Fruit fly (Drosophila melanogaster): ENCODE results near the gene CG9951.

Gene CG9951

DNA sequence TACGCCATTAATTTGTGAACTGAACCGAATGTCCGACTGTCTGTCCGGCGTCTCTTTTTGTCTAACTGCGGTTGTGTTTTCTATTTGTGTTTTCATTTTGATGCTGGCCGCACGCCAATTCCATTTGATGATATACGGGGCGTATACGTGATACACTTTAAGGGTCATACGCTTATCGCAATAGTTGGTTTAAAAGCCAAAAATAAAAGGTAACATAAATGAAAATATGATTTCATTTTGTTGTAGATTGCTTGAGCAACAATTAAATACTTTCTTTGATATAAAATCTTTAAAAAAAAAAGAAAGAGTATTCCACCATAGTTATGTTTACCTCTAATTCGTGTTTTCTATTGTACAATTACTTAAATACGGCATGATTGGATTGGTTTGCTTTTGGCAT, 22.1 kb downstream of the CG9951 start:
- no peak for TF ChIP-seq h (optimal IDR thresholded peaks at IDR 0.05)
- no peak for TF ChIP-seq Sin3A (optimal IDR thresholded peaks at IDR 0.05)
- TF ChIP-seq insv (optimal IDR thresholded peaks at IDR 0.05), result no peak
- no peak for TF ChIP-seq Myc (optimal IDR thresholded peaks at IDR 0.05)
- TF ChIP-seq psq (optimal IDR thresholded peaks at IDR 0.05), result no peak
- TF ChIP-seq ttk (optimal IDR thresholded peaks at IDR 0.05), result no peak

- TF ChIP-seq Myc (optimal IDR thresholded peaks at IDR 0.05), result no peak
- no peak for TF ChIP-seq Sin3A (optimal IDR thresholded peaks at IDR 0.05)
- TF ChIP-seq ttk (optimal IDR thresholded peaks at IDR 0.05), result no peak
- TF ChIP-seq psq (optimal IDR thresholded peaks at IDR 0.05), result no peak
- TF ChIP-seq h (optimal IDR thresholded peaks at IDR 0.05), result no peak
- no peak for TF ChIP-seq insv (optimal IDR thresholded peaks at IDR 0.05)
Measured at dm6 chr3L:16886179-16886930, 23.4 kb downstream of the CG9951 start.

dm6 chr3L:16887272-16887671, 24.3 kb downstream of the CG9951 start:
- no peak for TF ChIP-seq Myc (optimal IDR thresholded peaks at IDR 0.05)
- no peak for TF ChIP-seq psq (optimal IDR thresholded peaks at IDR 0.05)
- no peak for TF ChIP-seq insv (optimal IDR thresholded peaks at IDR 0.05)
- TF ChIP-seq h (optimal IDR thresholded peaks at IDR 0.05), result no peak
- TF ChIP-seq ttk (optimal IDR thresholded peaks at IDR 0.05), result no peak
- TF ChIP-seq Sin3A (optimal IDR thresholded peaks at IDR 0.05), result no peak

DNA sequence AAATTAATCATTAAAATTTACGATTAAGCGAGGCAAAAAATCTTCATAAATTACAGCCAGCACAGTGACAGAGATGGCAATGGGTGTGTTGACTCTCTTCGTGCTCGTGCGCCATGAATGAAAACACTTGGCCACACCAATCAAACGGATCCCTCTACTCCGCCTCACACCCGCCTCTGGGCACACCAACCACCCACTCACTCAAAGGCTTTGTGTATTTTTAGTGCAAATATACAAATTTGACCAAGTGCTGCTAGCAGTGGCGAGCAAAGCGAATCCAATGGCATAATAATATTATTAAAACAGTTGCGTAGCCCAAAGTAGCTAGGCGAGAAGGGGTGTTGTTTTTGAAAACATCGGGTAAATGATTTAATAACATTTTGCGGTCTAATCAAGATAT, 26.6 kb downstream of the CG9951 start:
- TF ChIP-seq h (optimal IDR thresholded peaks at IDR 0.05), result no peak
- TF ChIP-seq ttk (optimal IDR thresholded peaks at IDR 0.05), result no peak
- no peak for TF ChIP-seq Myc (optimal IDR thresholded peaks at IDR 0.05)
- no peak for TF ChIP-seq insv (optimal IDR thresholded peaks at IDR 0.05)
- TF ChIP-seq psq (optimal IDR thresholded peaks at IDR 0.05), result no peak
- no peak for TF ChIP-seq Sin3A (optimal IDR thresholded peaks at IDR 0.05)

DNA sequence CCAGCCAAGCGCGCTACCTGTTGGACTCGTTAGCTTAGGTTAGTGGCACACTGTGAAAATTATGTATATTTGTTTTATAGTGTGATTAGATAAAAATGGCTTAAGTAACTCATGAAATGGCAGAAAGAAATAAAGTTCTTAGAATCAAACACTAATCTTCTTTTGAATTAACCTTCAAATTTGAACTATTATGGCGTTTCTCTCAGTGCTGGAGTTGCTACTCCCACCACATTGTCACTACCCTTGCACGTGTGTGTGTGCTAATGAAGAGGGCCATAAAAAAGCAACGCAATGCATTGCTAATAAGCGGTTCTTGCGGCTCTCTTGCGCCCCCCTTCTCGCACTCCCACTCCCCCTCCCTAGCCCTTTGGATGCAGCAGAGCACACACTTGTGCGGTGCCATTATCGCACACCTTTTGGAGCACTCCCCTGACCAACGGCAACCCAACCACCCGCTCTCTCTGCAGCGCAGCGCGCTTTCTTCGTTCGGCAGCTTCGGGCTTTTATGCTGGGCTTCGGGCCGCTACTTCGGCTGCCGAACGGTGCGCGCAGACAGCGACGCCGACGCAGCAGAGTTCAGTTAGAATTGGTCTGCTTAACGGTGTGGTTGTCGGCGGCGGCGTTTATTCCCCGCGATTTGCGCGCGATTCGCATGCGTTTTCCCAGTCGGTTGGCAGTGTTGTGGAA, 27.8 kb downstream of the CG9951 start:
- TF ChIP-seq insv (optimal IDR thresholded peaks at IDR 0.05) (no peak), Sin3A (optimal IDR thresholded peaks at IDR 0.05) (no peak), ttk (optimal IDR thresholded peaks at IDR 0.05) (no peak), Myc (optimal IDR thresholded peaks at IDR 0.05) (no peak)

DNA sequence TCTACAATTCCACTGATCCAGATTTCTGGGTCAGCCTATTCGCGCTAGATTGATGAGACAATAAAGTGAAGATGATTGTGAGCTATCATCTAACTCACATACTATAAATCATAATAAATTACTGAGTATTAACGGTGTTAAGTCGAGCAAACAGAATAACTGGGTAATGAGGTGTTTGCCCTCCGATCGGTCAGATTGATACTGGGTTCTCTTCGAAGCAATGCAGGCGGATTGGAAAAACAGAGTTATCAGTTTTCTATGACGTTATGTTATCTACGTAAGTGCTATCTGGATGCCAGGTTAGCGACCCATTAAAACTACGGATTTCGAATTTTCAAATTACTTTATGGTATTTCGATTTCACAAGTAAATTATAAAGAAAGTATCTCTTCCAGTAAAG, 28.9 kb downstream of the CG9951 start:
- TF ChIP-seq h (optimal IDR thresholded peaks at IDR 0.05) (no peak), ttk (optimal IDR thresholded peaks at IDR 0.05) (no peak), Myc (optimal IDR thresholded peaks at IDR 0.05) (no peak), insv (optimal IDR thresholded peaks at IDR 0.05) (no peak), psq (optimal IDR thresholded peaks at IDR 0.05) (no peak), Sin3A (optimal IDR thresholded peaks at IDR 0.05) (no peak)

DNA sequence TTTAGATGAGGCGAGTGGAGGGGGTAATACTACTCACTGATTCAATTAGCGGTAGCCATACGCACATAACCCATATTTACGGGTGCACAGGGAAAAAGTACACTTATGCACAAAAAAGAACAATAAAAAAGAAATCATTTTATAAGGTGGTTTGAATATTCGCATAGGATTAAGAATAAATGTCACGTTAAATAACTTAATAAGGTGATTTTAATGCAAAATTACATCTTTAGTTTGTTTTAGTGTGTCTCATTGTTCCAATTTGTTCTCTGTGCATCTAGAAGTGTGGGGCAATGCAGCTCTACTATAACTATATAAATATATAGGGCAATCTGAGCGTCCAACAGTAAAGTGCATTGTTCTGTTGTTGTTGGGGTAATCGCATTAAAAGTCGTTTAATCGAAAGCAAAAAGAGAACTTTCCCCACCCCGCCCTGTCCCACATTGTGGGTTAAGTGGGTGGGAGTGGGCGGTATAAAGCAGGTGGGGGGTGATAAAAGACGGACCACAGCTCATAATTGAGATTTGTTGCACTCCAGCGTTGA, 29.8 kb downstream of the CG9951 start:
- TF ChIP-seq insv (optimal IDR thresholded peaks at IDR 0.05), result no peak
- no peak for TF ChIP-seq h (optimal IDR thresholded peaks at IDR 0.05)
- TF ChIP-seq psq (optimal IDR thresholded peaks at IDR 0.05), result no peak
- TF ChIP-seq ttk (optimal IDR thresholded peaks at IDR 0.05), result no peak
- no peak for TF ChIP-seq Myc (optimal IDR thresholded peaks at IDR 0.05)
- no peak for TF ChIP-seq Sin3A (optimal IDR thresholded peaks at IDR 0.05)

DNA sequence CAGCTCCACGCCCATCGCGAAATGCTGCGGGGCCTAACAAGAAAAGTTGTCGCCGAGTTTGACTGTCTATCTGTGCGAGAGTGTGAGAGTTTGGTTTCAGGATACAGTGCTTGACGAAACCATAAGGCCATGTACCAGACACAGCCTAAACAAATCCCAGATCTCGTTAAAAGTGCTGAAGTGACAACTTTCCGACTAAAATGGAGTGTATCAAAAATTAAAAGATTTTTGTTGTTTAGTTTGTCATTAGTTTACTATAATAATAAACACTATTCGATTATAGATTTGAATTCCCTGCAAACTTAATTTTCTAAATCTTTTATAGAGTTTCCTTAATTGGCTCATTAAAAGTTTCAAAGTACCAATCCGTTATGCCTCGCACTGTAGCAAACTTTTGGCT, 30.7 kb downstream of the CG9951 start:
- TF ChIP-seq psq (optimal IDR thresholded peaks at IDR 0.05), result no peak

dm6 chr3L:16896408-16896807, 33.4 kb downstream of the CG9951 start:
- no peak for TF ChIP-seq Sin3A (optimal IDR thresholded peaks at IDR 0.05)
- TF ChIP-seq psq (optimal IDR thresholded peaks at IDR 0.05), result no peak
- TF ChIP-seq insv (optimal IDR thresholded peaks at IDR 0.05), result no peak
- TF ChIP-seq h (optimal IDR thresholded peaks at IDR 0.05), result no peak
- TF ChIP-seq Myc (optimal IDR thresholded peaks at IDR 0.05), result no peak
- TF ChIP-seq ttk (optimal IDR thresholded peaks at IDR 0.05), result no peak

DNA sequence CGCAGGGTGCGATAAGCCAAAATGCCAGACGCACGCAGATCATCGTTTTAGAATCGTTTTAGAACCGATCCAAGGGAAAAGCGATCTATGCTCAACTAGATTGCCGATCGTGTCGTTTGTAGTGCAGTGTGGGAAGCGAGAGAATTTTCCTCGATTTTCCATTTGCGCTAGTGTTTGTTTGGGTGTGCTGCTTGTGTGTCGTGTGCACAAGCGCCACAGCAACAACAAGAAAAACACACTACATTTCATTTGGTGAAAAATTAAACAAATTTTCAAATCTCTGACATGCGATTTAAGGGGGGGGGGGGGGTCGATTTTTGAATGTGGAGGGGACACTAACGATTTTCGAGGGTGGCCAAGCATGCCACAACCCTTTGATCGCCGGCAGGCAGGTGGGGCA, 47.5 kb downstream of the CG9951 start:
- no peak for TF ChIP-seq ttk (optimal IDR thresholded peaks at IDR 0.05)
- no peak for TF ChIP-seq psq (optimal IDR thresholded peaks at IDR 0.05)
- no peak for TF ChIP-seq Sin3A (optimal IDR thresholded peaks at IDR 0.05)
- no peak for TF ChIP-seq Myc (optimal IDR thresholded peaks at IDR 0.05)
- no peak for TF ChIP-seq h (optimal IDR thresholded peaks at IDR 0.05)
- TF ChIP-seq insv (optimal IDR thresholded peaks at IDR 0.05), result no peak

DNA sequence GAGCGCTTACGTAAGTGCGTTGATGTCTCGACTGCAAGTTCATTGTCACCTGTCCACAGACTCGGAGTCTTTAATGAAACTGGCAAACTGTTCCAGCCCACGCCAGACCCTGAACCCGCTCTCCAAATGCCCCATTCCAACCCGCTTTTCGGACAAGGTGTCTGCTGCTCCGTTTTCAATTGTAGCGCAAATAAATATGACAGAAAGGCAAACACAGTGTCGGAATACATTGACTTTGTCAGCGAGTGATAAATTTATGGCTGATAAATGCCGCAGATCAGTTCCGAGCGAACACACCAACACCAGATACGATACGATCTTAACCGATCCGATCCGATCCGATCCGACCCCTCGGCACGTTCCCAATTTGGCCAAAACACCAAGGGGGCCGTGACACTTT, 51.1 kb downstream of the CG9951 start:
- no peak for TF ChIP-seq ttk (optimal IDR thresholded peaks at IDR 0.05)
- TF ChIP-seq Sin3A (optimal IDR thresholded peaks at IDR 0.05), result no peak
- TF ChIP-seq h (optimal IDR thresholded peaks at IDR 0.05), result no peak
- TF ChIP-seq insv (optimal IDR thresholded peaks at IDR 0.05), result no peak
- no peak for TF ChIP-seq psq (optimal IDR thresholded peaks at IDR 0.05)
- no peak for TF ChIP-seq Myc (optimal IDR thresholded peaks at IDR 0.05)

All from Kc167 (cell line).